Fruit fly (Drosophila melanogaster): ENCODE data around the gene CG15717.

Gene CG15717

DNA sequence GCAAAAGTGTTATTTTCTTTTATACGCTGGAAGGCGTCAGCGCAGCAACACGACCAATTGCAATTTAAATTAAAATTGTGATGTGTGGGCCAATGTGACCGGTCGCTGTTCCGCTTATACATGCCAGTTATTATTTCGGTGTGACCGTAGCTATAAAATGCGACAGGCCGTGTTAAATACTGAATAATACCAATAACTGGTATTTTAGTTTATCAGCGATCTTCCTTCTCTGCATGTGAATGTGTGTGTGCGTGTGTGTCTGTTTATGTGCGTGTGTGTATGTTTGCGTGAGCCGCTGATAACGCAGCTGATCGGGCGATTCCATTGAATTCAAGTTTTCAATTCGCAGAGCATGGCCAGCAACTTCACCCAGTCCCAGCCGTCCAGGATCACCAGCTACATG, at the start of gene CG15717, which contains the start of the genes CG32638 and MFS10:
Gene CG15717, plus strand, starts transcription at position 203 of the 403 bp plus-strand sequence.
Gene CG32638, minus strand, starts transcription at position 45 of the 403 bp plus-strand sequence.
Gene MFS10, plus strand, starts transcription at position 269 of the 403 bp plus-strand sequence.
- TF ChIP-seq OdsH (GFP tag; optimal IDR thresholded peaks at IDR 0.05) (no peak), CG32264 (GFP tag; optimal IDR thresholded peaks at IDR 0.05) (no peak), dsf (GFP tag; optimal IDR thresholded peaks at IDR 0.05; ENCODE audit: borderline replicate concordance) (no peak), br (GFP tag; optimal IDR thresholded peaks at IDR 0.05) (peak; percentile 23), Hnf4 (GFP tag; optimal IDR thresholded peaks at IDR 0.05) (peak; percentile 36), Mio (GFP tag; optimal IDR thresholded peaks at IDR 0.05) (no peak), dl (GFP tag; optimal IDR thresholded peaks at IDR 0.05; ENCODE audit: insufficient read depth in 1 of 2, partially characterized antibody in 2 of 2) (no peak), fru (GFP tag; optimal IDR thresholded peaks at IDR 0.05) (peak; percentile 26), brk (GFP tag; optimal IDR thresholded peaks at IDR 0.05) (no peak), Abd-B (GFP tag; optimal IDR thresholded peaks at IDR 0.05) (no peak), Dfd (GFP tag; optimal IDR thresholded peaks at IDR 0.05) (no peak), CG9705 (GFP tag; optimal IDR thresholded peaks at IDR 0.05) (no peak), Hr83 (GFP tag; optimal IDR thresholded peaks at IDR 0.05; ENCODE audit: poor library complexity, severe bottlenecking) (peak; percentile 79), Sp1 (GFP tag; optimal IDR thresholded peaks at IDR 0.05) (peak; percentile 33), CrebA (GFP tag; optimal IDR thresholded peaks at IDR 0.05; ENCODE audit: borderline replicate concordance) (no peak), Hr78 (GFP tag; optimal IDR thresholded peaks at IDR 0.05) (no peak), tai (GFP tag; optimal IDR thresholded peaks at IDR 0.05) (no peak), rgr (GFP tag; optimal IDR thresholded peaks at IDR 0.05) (peak; percentile 50), psq (GFP tag; optimal IDR thresholded peaks at IDR 0.05) (peak; percentile 5), h (GFP tag; optimal IDR thresholded peaks at IDR 0.05) (peak; percentile 61), Rel (GFP tag; optimal IDR thresholded peaks at IDR 0.05) (no peak), Rel (tag; optimal IDR thresholded peaks at IDR 0.05) (peak; percentile 30), jim (GFP tag; optimal IDR thresholded peaks at IDR 0.05) (no peak), pan (optimal IDR thresholded peaks at IDR 0.05) (no peak), dmrt93B (GFP tag; optimal IDR thresholded peaks at IDR 0.05) (no peak), lola (GFP tag; optimal IDR thresholded peaks at IDR 0.05) (no peak), sv (GFP tag; optimal IDR thresholded peaks at IDR 0.05) (no peak), usp (GFP tag; optimal IDR thresholded peaks at IDR 0.05) (no peak), Dif (GFP tag; optimal IDR thresholded peaks at IDR 0.05; ENCODE audit: partially characterized antibody) (peak; percentile 15), sage (GFP tag; optimal IDR thresholded peaks at IDR 0.05) (no peak), ey (GFP tag; optimal IDR thresholded peaks at IDR 0.05) (no peak), Jra (GFP tag; optimal IDR thresholded peaks at IDR 0.05) (peak; percentile 23), Myc (optimal IDR thresholded peaks at IDR 0.05) (no peak), foxo (GFP tag; optimal IDR thresholded peaks at IDR 0.05) (peak in 1 of 2 experiments; percentile 39), Vsx2 (GFP tag; optimal IDR thresholded peaks at IDR 0.05; ENCODE audit: partially characterized antibody) (no peak), N (GFP tag; optimal IDR thresholded peaks at IDR 0.05) (peak; percentile 4), woc (GFP tag; optimal IDR thresholded peaks at IDR 0.05) (no peak), HLH106 (tag; optimal IDR thresholded peaks at IDR 0.05) (no peak), GATAd (GFP tag; optimal IDR thresholded peaks at IDR 0.05) (no peak)

DNA sequence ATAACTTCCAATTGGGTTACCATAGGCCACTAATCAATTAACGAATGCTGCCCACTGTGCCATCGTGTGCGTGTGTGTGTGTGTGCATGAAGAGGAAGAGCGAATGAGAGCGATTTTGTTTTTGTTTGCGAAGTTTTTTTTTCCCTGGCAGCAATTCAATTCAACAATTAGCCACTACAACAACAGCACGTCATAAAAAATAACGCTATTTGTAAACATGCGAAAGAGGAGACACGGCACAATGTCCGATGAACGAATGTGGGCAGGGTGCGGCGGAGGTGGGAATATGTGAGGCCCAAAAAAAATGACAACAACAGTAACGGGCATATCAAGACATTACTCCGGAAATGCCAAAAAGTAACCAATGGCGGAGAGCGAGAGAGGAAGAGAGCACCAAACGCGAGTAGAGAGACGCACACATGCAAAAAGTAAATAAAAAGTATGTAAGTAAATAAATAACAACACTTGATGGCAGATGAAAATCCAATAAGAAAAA, 41.4 kb upstream of the CG15717 start:
- TF ChIP-seq jim (GFP tag; optimal IDR thresholded peaks at IDR 0.05) (peak; percentile 29), Abd-B (GFP tag; optimal IDR thresholded peaks at IDR 0.05) (no peak), Myc (optimal IDR thresholded peaks at IDR 0.05) (no peak), CG9705 (GFP tag; optimal IDR thresholded peaks at IDR 0.05) (no peak), N (GFP tag; optimal IDR thresholded peaks at IDR 0.05) (no peak), dl (GFP tag; optimal IDR thresholded peaks at IDR 0.05; ENCODE audit: insufficient read depth in 1 of 2, partially characterized antibody in 2 of 2) (peak in 1 of 2 experiments; percentile 38), fru (GFP tag; optimal IDR thresholded peaks at IDR 0.05) (peak; percentile 83), usp (GFP tag; optimal IDR thresholded peaks at IDR 0.05) (no peak), psq (GFP tag; optimal IDR thresholded peaks at IDR 0.05) (peak; percentile 91), dmrt93B (GFP tag; optimal IDR thresholded peaks at IDR 0.05) (no peak), lola (GFP tag; optimal IDR thresholded peaks at IDR 0.05) (no peak), Sp1 (GFP tag; optimal IDR thresholded peaks at IDR 0.05) (peak; percentile 53), foxo (GFP tag; optimal IDR thresholded peaks at IDR 0.05) (no peak), Dfd (GFP tag; optimal IDR thresholded peaks at IDR 0.05) (peak; percentile 48), GATAd (GFP tag; optimal IDR thresholded peaks at IDR 0.05) (no peak), ey (GFP tag; optimal IDR thresholded peaks at IDR 0.05) (no peak), Jra (GFP tag; optimal IDR thresholded peaks at IDR 0.05) (no peak), sage (GFP tag; optimal IDR thresholded peaks at IDR 0.05) (peak; percentile 2), Hnf4 (GFP tag; optimal IDR thresholded peaks at IDR 0.05) (peak; percentile 30), rgr (GFP tag; optimal IDR thresholded peaks at IDR 0.05) (no peak), CG32264 (GFP tag; optimal IDR thresholded peaks at IDR 0.05) (no peak), pan (optimal IDR thresholded peaks at IDR 0.05) (no peak), h (GFP tag; optimal IDR thresholded peaks at IDR 0.05) (peak; percentile 23), OdsH (GFP tag; optimal IDR thresholded peaks at IDR 0.05) (no peak), Mio (GFP tag; optimal IDR thresholded peaks at IDR 0.05) (no peak), Rel (GFP tag; optimal IDR thresholded peaks at IDR 0.05) (no peak), Rel (tag; optimal IDR thresholded peaks at IDR 0.05) (peak; percentile 30), CrebA (GFP tag; optimal IDR thresholded peaks at IDR 0.05; ENCODE audit: borderline replicate concordance) (no peak), sv (GFP tag; optimal IDR thresholded peaks at IDR 0.05) (no peak), HLH106 (tag; optimal IDR thresholded peaks at IDR 0.05) (peak; percentile 8), tai (GFP tag; optimal IDR thresholded peaks at IDR 0.05) (no peak), br (GFP tag; optimal IDR thresholded peaks at IDR 0.05) (no peak), dsf (GFP tag; optimal IDR thresholded peaks at IDR 0.05; ENCODE audit: borderline replicate concordance) (no peak), Vsx2 (GFP tag; optimal IDR thresholded peaks at IDR 0.05; ENCODE audit: partially characterized antibody) (no peak), Hr78 (GFP tag; optimal IDR thresholded peaks at IDR 0.05) (no peak), brk (GFP tag; optimal IDR thresholded peaks at IDR 0.05) (no peak), Hr83 (GFP tag; optimal IDR thresholded peaks at IDR 0.05; ENCODE audit: poor library complexity, severe bottlenecking) (no peak), Dif (GFP tag; optimal IDR thresholded peaks at IDR 0.05; ENCODE audit: partially characterized antibody) (no peak), woc (GFP tag; optimal IDR thresholded peaks at IDR 0.05) (no peak)
